Worm (Caenorhabditis elegans) whole organism, L1 larva: Measurements from ENCODE around the gene F14H12.6.

Source experiments
- C04F5.9 ChIP-seq: sonication (generic microtip); optimal IDR thresholded peaks from 2 replicates; lab custom pipeline; 2016; ENCODE audit warnings: missing genetic modification characterization, missing compliant biosample characterization
- C16A3.4 ChIP-seq: fragments of 150-350 bp; optimal IDR thresholded peaks from 2 replicates; lab custom pipeline; 2014; ENCODE audit warnings: missing biosample characterization, missing genetic modification characterization
- C34B4.2 ChIP-seq: sonication (generic microtip); optimal IDR thresholded peaks from 2 replicates; lab custom pipeline; 2017; ENCODE audit warnings: mild to moderate bottlenecking, missing genetic modification characterization, missing compliant biosample characterization
- Y116A8C.19 ChIP-seq: sonication (generic microtip); optimal IDR thresholded peaks from 2 replicates; lab custom pipeline; 2016; ENCODE audit warnings: missing compliant biosample characterization, missing genetic modification characterization, borderline replicate concordance
- alr-1 ChIP-seq: fragments of 200-800 bp; sonication (Bioruptor generic); optimal IDR thresholded peaks from 2 replicates; lab custom pipeline; 2018; ENCODE audit warnings: borderline replicate concordance, mild to moderate bottlenecking, missing genetic modification characterization, missing compliant biosample characterization
- aly-2 ChIP-seq: fragments of 150-350 bp; optimal IDR thresholded peaks from 2 replicates; lab custom pipeline; 2014; ENCODE audit warnings: missing biosample characterization, missing genetic modification characterization
- blmp-1 ChIP-seq: fragments of 150-350 bp; optimal IDR thresholded peaks from 2 replicates; lab custom pipeline; 2014; ENCODE audit warnings: missing biosample characterization, missing genetic modification characterization
- ceh-8 ChIP-seq: fragments of 200-800 bp; sonication (Bioruptor generic); optimal IDR thresholded peaks from 2 replicates; lab custom pipeline; 2018; ENCODE audit warnings: mild to moderate bottlenecking, missing genetic modification characterization, moderate library complexity, missing compliant biosample characterization
- ceh-82 ChIP-seq, 3 experiments: fragments of 150-350 bp in 1 of 3; sonication (generic microtip) in 2 of 3; optimal IDR thresholded peaks; 2 replicates each; lab custom pipeline; 2014 to 2017; ENCODE audit warnings: missing biosample characterization in 3 of 3, missing genetic modification characterization in 3 of 3
- ceh-88 ChIP-seq: fragments of 200-800 bp; sonication (Bioruptor generic); IDR thresholded peaks from 2 replicates; pipeline ENCODE4 v1.3.6; 2022; ENCODE audit warnings: missing genetic modification characterization, missing compliant biosample characterization
- ceh-90 ChIP-seq: sonication (generic microtip); optimal IDR thresholded peaks from 2 replicates; lab custom pipeline; 2016; ENCODE audit warnings: missing genetic modification characterization, missing compliant biosample characterization
- ces-1 ChIP-seq: fragments of 150-350 bp; optimal IDR thresholded peaks from 2 replicates; lab custom pipeline; 2014; ENCODE audit warnings: missing biosample characterization, missing genetic modification reagents, missing genetic modification characterization
- efl-1 ChIP-seq, 4 experiments: fragments of 150-350 bp; optimal IDR thresholded peaks in 3 of 4; peaks in 1 of 4; 1 replicate in 1 of 4; 2 replicates in 3 of 4; lab custom pipeline; 2014; ENCODE audit warnings: missing biosample characterization in 2 of 4, missing genetic modification characterization in 2 of 4, missing genetic modification reagents in 2 of 4
- egl-27 ChIP-seq, 2 experiments: fragments of 150-350 bp in 1 of 2; sonication (generic microtip); optimal IDR thresholded peaks; 3 replicates each; lab custom pipeline; 2017 to 2018; ENCODE audit warnings: missing biosample characterization in 2 of 2, missing genetic modification characterization in 2 of 2, missing genetic modification reagents in 2 of 2
- elt-3 ChIP-seq, 6 experiments: fragments of 150-350 bp in 1 of 6; sonication (generic microtip); optimal IDR thresholded peaks; 2 replicates each; lab custom pipeline; 2017 to 2018; ENCODE audit warnings: missing biosample characterization in 6 of 6, missing genetic modification characterization in 6 of 6, inconsistent platforms in 1 of 6
- ets-5 ChIP-seq: fragments of 200-800 bp; sonication (Bioruptor generic); IDR thresholded peaks from 2 replicates; pipeline ENCODE4 v1.3.6; 2022; ENCODE audit warnings: missing genetic modification characterization, missing compliant biosample characterization
- fkh-10 ChIP-seq: sonication (generic microtip); optimal IDR thresholded peaks from 2 replicates; lab custom pipeline; 2017; ENCODE audit warnings: missing biosample characterization, missing genetic modification reagents, missing genetic modification characterization
- fkh-4 ChIP-seq: sonication (generic microtip); optimal IDR thresholded peaks from 2 replicates; lab custom pipeline; 2016; ENCODE audit warnings: missing compliant biosample characterization, missing genetic modification characterization, borderline replicate concordance
- fkh-8 ChIP-seq: sonication (generic microtip); optimal IDR thresholded peaks from 2 replicates; lab custom pipeline; 2016; ENCODE audit warnings: mild to moderate bottlenecking, missing genetic modification characterization, missing compliant biosample characterization
- fos-1 ChIP-seq: fragments of 150-350 bp; optimal IDR thresholded peaks from 2 replicates; lab custom pipeline; 2014; ENCODE audit warnings: missing biosample characterization, missing genetic modification characterization
- grh-1 ChIP-seq: fragments of 200-800 bp; sonication (Bioruptor generic); IDR thresholded peaks from 2 replicates; pipeline ENCODE4 v1.3.6; 2022; ENCODE audit warnings: missing genetic modification reagents, missing genetic modification characterization, missing compliant biosample characterization
- hlh-4 ChIP-seq: sonication (generic microtip); optimal IDR thresholded peaks from 2 replicates; lab custom pipeline; 2016; ENCODE audit warnings: mild to moderate bottlenecking, missing genetic modification characterization, missing compliant biosample characterization
- hpl-2 ChIP-seq: fragments of 150-350 bp; optimal IDR thresholded peaks from 2 replicates; lab custom pipeline; 2014; ENCODE audit warnings: missing biosample characterization, missing genetic modification reagents, missing genetic modification characterization
- lin-14 ChIP-seq: fragments of 200-800 bp; sonication (Bioruptor generic); optimal IDR thresholded peaks from 2 replicates; lab custom pipeline; 2018; ENCODE audit warnings: mild to moderate bottlenecking, missing genetic modification characterization, moderate library complexity, missing compliant biosample characterization
- lin-35 ChIP-seq, 2 experiments: fragments of 150-350 bp; optimal IDR thresholded peaks; 2 replicates each; lab custom pipeline; 2014; ENCODE audit warnings: missing biosample characterization in 2 of 2, missing genetic modification characterization in 2 of 2, missing genetic modification reagents in 2 of 2
- lin-39 ChIP-seq: fragments of 150-350 bp; optimal IDR thresholded peaks from 2 replicates; lab custom pipeline; 2014; ENCODE audit warnings: missing biosample characterization, missing genetic modification reagents, missing genetic modification characterization
- mab-9 ChIP-seq: fragments of 200-800 bp; sonication (Bioruptor generic); IDR thresholded peaks from 2 replicates; pipeline ENCODE4 v1.3.6; 2022; ENCODE audit warnings: missing genetic modification reagents, missing genetic modification characterization, missing compliant biosample characterization
- mdl-1 ChIP-seq, 2 experiments: fragments of 150-350 bp; optimal IDR thresholded peaks; 2 replicates each; lab custom pipeline; 2014 to 2017; ENCODE audit warnings: missing biosample characterization in 2 of 2, missing genetic modification characterization in 2 of 2, inconsistent platforms in 1 of 2
- nhr-12 ChIP-seq: sonication (generic microtip); optimal IDR thresholded peaks from 2 replicates; lab custom pipeline; 2017; ENCODE audit warnings: missing biosample characterization, missing genetic modification characterization
- nhr-20 ChIP-seq: sonication (generic microtip); optimal IDR thresholded peaks from 2 replicates; lab custom pipeline; 2016; ENCODE audit warnings: mild to moderate bottlenecking, missing genetic modification characterization, missing compliant biosample characterization
- nhr-28 ChIP-seq: fragments of 150-350 bp; optimal IDR thresholded peaks from 2 replicates; lab custom pipeline; 2014; ENCODE audit warnings: missing biosample characterization, missing genetic modification characterization
- nhr-47 ChIP-seq: sonication (generic microtip); optimal IDR thresholded peaks from 2 replicates; lab custom pipeline; 2016; ENCODE audit warnings: mild to moderate bottlenecking, missing genetic modification characterization, moderate library complexity, missing compliant biosample characterization
- nhr-71 ChIP-seq: sonication (generic microtip); optimal IDR thresholded peaks from 2 replicates; lab custom pipeline; 2016; ENCODE audit warnings: mild to moderate bottlenecking, missing genetic modification characterization, moderate library complexity, missing compliant biosample characterization
- nhr-76 ChIP-seq: sonication (generic microtip); optimal IDR thresholded peaks from 2 replicates; lab custom pipeline; 2017; ENCODE audit warnings: missing biosample characterization, missing genetic modification characterization
- nhr-84 ChIP-seq: sonication (generic microtip); optimal IDR thresholded peaks from 2 replicates; lab custom pipeline; 2017; ENCODE audit warnings: missing biosample characterization, missing genetic modification characterization
- nhr-85 ChIP-seq: sonication (generic microtip); peaks from one replicate; lab custom pipeline; 2016; ENCODE audit warnings: missing genetic modification characterization, inconsistent platforms, missing compliant biosample characterization
- nhr-90 ChIP-seq: sonication (generic microtip); optimal IDR thresholded peaks from 2 replicates; lab custom pipeline; 2016; ENCODE audit warnings: mild to moderate bottlenecking, missing genetic modification characterization, missing compliant biosample characterization; ENCODE audit not compliant: poor library complexity
- pax-3 ChIP-seq: fragments of 200-800 bp; sonication (Bioruptor generic); optimal IDR thresholded peaks from 2 replicates; lab custom pipeline; 2018; ENCODE audit warnings: mild to moderate bottlenecking, missing genetic modification characterization, moderate library complexity, missing compliant biosample characterization
- skn-1 ChIP-seq: fragments of 150-350 bp; optimal IDR thresholded peaks from 2 replicates; lab custom pipeline; 2014; ENCODE audit warnings: missing biosample characterization, missing genetic modification characterization
- sox-4 ChIP-seq: sonication (generic microtip); optimal IDR thresholded peaks from 2 replicates; lab custom pipeline; 2016; ENCODE audit warnings: missing genetic modification characterization, missing compliant biosample characterization
- sptf-1 ChIP-seq: fragments of 150-350 bp; optimal IDR thresholded peaks from 2 replicates; lab custom pipeline; 2014; ENCODE audit warnings: missing biosample characterization, missing genetic modification characterization
- tbx-2 ChIP-seq: sonication (generic microtip); optimal IDR thresholded peaks from 2 replicates; lab custom pipeline; 2016; ENCODE audit warnings: missing genetic modification characterization, missing compliant biosample characterization
- tlp-1 ChIP-seq: fragments of 150-350 bp; optimal IDR thresholded peaks from 2 replicates; lab custom pipeline; 2014; ENCODE audit warnings: missing biosample characterization, missing genetic modification characterization
- unc-62 ChIP-seq: fragments of 150-350 bp; optimal IDR thresholded peaks from 2 replicates; lab custom pipeline; 2014; ENCODE audit warnings: missing biosample characterization, missing genetic modification reagents, missing genetic modification characterization
- unc-98 ChIP-seq: fragments of 200-800 bp; sonication (Bioruptor generic); IDR thresholded peaks from 2 replicates; pipeline ENCODE4 v1.3.6; 2022; ENCODE audit warnings: missing genetic modification characterization, missing compliant biosample characterization
- vab-15 ChIP-seq: sonication (generic microtip); optimal IDR thresholded peaks from 2 replicates; lab custom pipeline; 2017; ENCODE audit warnings: missing genotype, mild to moderate bottlenecking, missing genetic modification characterization, missing compliant biosample characterization
- zag-1 ChIP-seq: fragments of 150-350 bp; optimal IDR thresholded peaks from 2 replicates; lab custom pipeline; 2014; ENCODE audit warnings: missing biosample characterization, missing genetic modification characterization
- ztf-4 ChIP-seq: fragments of 150-350 bp; optimal IDR thresholded peaks from 2 replicates; lab custom pipeline; 2014; ENCODE audit warnings: missing biosample characterization, missing genetic modification characterization

F14H12.6 gene

ce11 chrX:4314939-4315338 lies 42.4 kb downstream of the F14H12.6 start:
- no peak for TF ChIP-seq aly-2 (tag; lab: Kevin White, UChicago)
- peak; percentile 2 for TF ChIP-seq nhr-71 (tag; lab: Kevin White, UChicago)
- peak; percentile 87 for TF ChIP-seq ces-1 (GFP tag; lab: Kevin White, UChicago)
- TF ChIP-seq ets-5 = no peak
- TF ChIP-seq fkh-10 = peak; percentile 95
- TF ChIP-seq nhr-47 (tag; lab: Kevin White, UChicago) = no peak
- TF ChIP-seq nhr-85 (tag; lab: Kevin White, UChicago) = no peak
- no peak for TF ChIP-seq ceh-82 (tag; optimal IDR thresholded peaks at IDR 0.05; lab: Kevin White, UChicago)
- TF ChIP-seq lin-14 (GFP tag; lab: Kevin White, UChicago) = peak; percentile 77
- TF ChIP-seq ceh-88 = no peak
- TF ChIP-seq tbx-2 = no peak

- TF ChIP-seq egl-27 (tag; optimal IDR thresholded peaks at IDR 0.05; lab: Kevin White, UChicago) (no peak), nhr-28 (no peak), fkh-8 (tag; lab: Kevin White, UChicago) (peak; percentile 16), C16A3.4 (tag; lab: Kevin White, UChicago) (no peak), ceh-90 (tag; lab: Kevin White, UChicago) (no peak), Y116A8C.19 (no peak), blmp-1 (tag; lab: Kevin White, UChicago) (no peak)
Measured at ce11 chrX:4311668-4312067, 45.7 kb downstream of the F14H12.6 start, which contains the start of gene C52B9.8. Gene C52B9.8 (minus strand): TSS chrX:4311768.

ce11 chrX:4307559-4308005 lies 49.8 kb downstream of the F14H12.6 start:
- TF ChIP-seq vab-15 (tag; lab: Kevin White, UChicago) (no peak), unc-62 (GFP tag; lab: Kevin White, UChicago) (no peak), fos-1 (tag; lab: Kevin White, UChicago) (no peak), C34B4.2 (tag; lab: Kevin White, UChicago) (no peak), hlh-4 (no peak), tlp-1 (tag; lab: Kevin White, UChicago) (no peak), nhr-47 (tag; lab: Kevin White, UChicago) (peak; percentile 55), elt-3 (tag; optimal IDR thresholded peaks at IDR 0.05; lab: Kevin White, UChicago) (no peak), nhr-84 (no peak), efl-1 (optimal IDR thresholded peaks at IDR 0.05; lab: Kevin White, UChicago) (peak; percentile 4 to 15), efl-1 (GFP tag; optimal IDR thresholded peaks at IDR 0.05 in 1 of 2; lab: Kevin White, UChicago) (peak in 1 of 2 experiments; percentile 40), mab-9 (GFP tag; lab: Robert Waterston, UW) (no peak), tbx-2 (peak; percentile 41), egl-27 (tag; optimal IDR thresholded peaks at IDR 0.05; lab: Kevin White, UChicago) (no peak), ceh-90 (tag; lab: Kevin White, UChicago) (no peak), zag-1 (no peak), hpl-2 (GFP tag; lab: Kevin White, UChicago) (no peak), skn-1 (no peak), grh-1 (GFP tag; lab: Robert Waterston, UW) (no peak), unc-98 (GFP tag; lab: Robert Waterston, UW) (no peak), ztf-4 (tag; lab: Kevin White, UChicago) (no peak), ces-1 (GFP tag; lab: Kevin White, UChicago) (no peak), pax-3 (tag; lab: Kevin White, UChicago) (no peak), sox-4 (no peak), nhr-12 (tag; lab: Kevin White, UChicago) (no peak), nhr-90 (tag; lab: Kevin White, UChicago) (peak; percentile 18), mdl-1 (tag; optimal IDR thresholded peaks at IDR 0.05; lab: Kevin White, UChicago) (no peak), nhr-28 (no peak), lin-35 (GFP tag; optimal IDR thresholded peaks at IDR 0.05; lab: Kevin White, UChicago) (peak in 1 of 2 experiments; percentile 51), C16A3.4 (tag; lab: Kevin White, UChicago) (peak; percentile 28), fkh-4 (tag; lab: Kevin White, UChicago) (no peak), nhr-76 (tag; lab: Kevin White, UChicago) (no peak), lin-14 (GFP tag; lab: Kevin White, UChicago) (peak; percentile 76), Y116A8C.19 (no peak), alr-1 (tag; lab: Kevin White, UChicago) (no peak), nhr-20 (tag; lab: Kevin White, UChicago) (peak; percentile 54), sptf-1 (no peak), nhr-85 (tag; lab: Kevin White, UChicago) (peak; percentile 73), C04F5.9 (tag; lab: Kevin White, UChicago) (no peak), ceh-8 (GFP tag; lab: Kevin White, UChicago) (no peak), lin-39 (tag; lab: Kevin White, UChicago) (no peak)
